Fruit fly (Drosophila melanogaster) whole organism, embryonic: ENCODE data around the gene Z600.

ENCODE experiments used
- Adf1 ChIP-seq: fragments of 200-800 bp; sonication (Bioruptor generic); IDR thresholded peaks from 2 replicates; pipeline ENCODE4 v1.3.6; 2022; ENCODE audit warnings: missing biosample characterization, missing genetic modification characterization
- Atf-2 ChIP-seq: fragments of 200-800 bp; sonication (Bioruptor generic); optimal IDR thresholded peaks from 2 replicates; lab custom pipeline; 2016; ENCODE audit warnings: missing biosample characterization, missing genetic modification characterization
- Blimp-1 ChIP-seq: fragments of 200-800 bp; sonication (Bioruptor generic); optimal IDR thresholded peaks from 3 replicates; lab custom pipeline; 2018; ENCODE audit warnings: missing biosample characterization, missing genetic modification characterization, mild to moderate bottlenecking, moderate library complexity, missing genetic modification reagents
- CG10654 ChIP-seq: fragments of 200-800 bp; sonication (Bioruptor generic); optimal IDR thresholded peaks from 2 replicates; lab custom pipeline; 2016; ENCODE audit warnings: missing biosample characterization, missing genetic modification characterization
- CG12071 ChIP-seq: fragments of 200-800 bp; sonication (Bioruptor generic); optimal IDR thresholded peaks from 3 replicates; lab custom pipeline; 2018; ENCODE audit warnings: missing biosample characterization, mild to moderate bottlenecking, missing genetic modification characterization
- CG12391 ChIP-seq: fragments of 200-800 bp; sonication (Bioruptor generic); optimal IDR thresholded peaks from 3 replicates; lab custom pipeline; 2018; ENCODE audit warnings: missing biosample characterization, mild to moderate bottlenecking, missing genetic modification characterization, moderate library complexity
- CG15479 ChIP-seq: fragments of 200-800 bp; sonication (Bioruptor generic); optimal IDR thresholded peaks from 3 replicates; lab custom pipeline; 2019; ENCODE audit warnings: missing biosample characterization, mild to moderate bottlenecking, missing genetic modification characterization, moderate library complexity
- CG16779 ChIP-seq: fragments of 200-800 bp; sonication (Bioruptor generic); IDR thresholded peaks from 2 replicates; pipeline ENCODE4 v1.3.6; 2022; ENCODE audit warnings: missing biosample characterization, missing genetic modification characterization
- CG17829 ChIP-seq: fragments of 200-800 bp; optimal IDR thresholded peaks from 2 replicates; lab custom pipeline; 2019; ENCODE audit warnings: missing biosample characterization, mild to moderate bottlenecking, missing genetic modification characterization, moderate library complexity
- CG2120 ChIP-seq: fragments of 200-800 bp; sonication (Bioruptor generic); optimal IDR thresholded peaks from 3 replicates; lab custom pipeline; 2016; ENCODE audit warnings: missing biosample characterization, missing genetic modification characterization
- CG2202 ChIP-seq: fragments of 200-800 bp; sonication (Bioruptor generic); optimal IDR thresholded peaks from 2 replicates; lab custom pipeline; 2018; ENCODE audit warnings: missing biosample characterization, mild to moderate bottlenecking, missing genetic modification characterization
- CG3281 ChIP-seq: fragments of 200-800 bp; sonication (Bioruptor generic); optimal IDR thresholded peaks from 3 replicates; lab custom pipeline; 2017; ENCODE audit warnings: missing biosample characterization, mild to moderate bottlenecking, missing genetic modification characterization
- CG4282 ChIP-seq: fragments of 200-800 bp; sonication (Bioruptor generic); optimal IDR thresholded peaks from 2 replicates; lab custom pipeline; 2016; ENCODE audit warnings: missing biosample characterization, missing genetic modification characterization
- CG4820 ChIP-seq: fragments of 200-800 bp; sonication (Bioruptor generic); optimal IDR thresholded peaks from 3 replicates; lab custom pipeline; 2016; ENCODE audit warnings: missing biosample characterization, missing genetic modification characterization
- CG4854 ChIP-seq: fragments of 200-800 bp; sonication (Bioruptor generic); optimal IDR thresholded peaks from 2 replicates; lab custom pipeline; 2016; ENCODE audit warnings: missing biosample characterization, missing genetic modification characterization, inconsistent platforms
- CG6175 ChIP-seq: fragments of 200-800 bp; sonication (Bioruptor generic); IDR thresholded peaks from 3 replicates; pipeline ENCODE4 v1.3.6; 2022; ENCODE audit warnings: missing biosample characterization, missing genetic modification characterization
- CG7271 ChIP-seq: fragments of 200-800 bp; sonication (Bioruptor generic); optimal IDR thresholded peaks from 2 replicates; lab custom pipeline; 2018; ENCODE audit warnings: missing biosample characterization, mild to moderate bottlenecking, missing genetic modification characterization, moderate library complexity
- CG7963 ChIP-seq: fragments of 200-800 bp; sonication (Bioruptor generic); IDR thresholded peaks from 3 replicates; pipeline ENCODE4 v1.3.6; 2022; ENCODE audit warnings: missing biosample characterization, missing genetic modification characterization; ENCODE audit not compliant: partially characterized antibody
- CG7987 ChIP-seq: fragments of 200-800 bp; sonication (Bioruptor generic); optimal IDR thresholded peaks from 2 replicates; lab custom pipeline; 2018; ENCODE audit warnings: missing biosample characterization, mild to moderate bottlenecking, missing genetic modification characterization, moderate library complexity
- CG8924 ChIP-seq: fragments of 200-800 bp; optimal IDR thresholded peaks from 3 replicates; lab custom pipeline; 2019; ENCODE audit warnings: missing biosample characterization, mild to moderate bottlenecking, missing genetic modification characterization, moderate library complexity
- CG9437 ChIP-seq: fragments of 200-800 bp; sonication (Bioruptor generic); optimal IDR thresholded peaks from 2 replicates; lab custom pipeline; 2018; ENCODE audit warnings: missing biosample characterization, mild to moderate bottlenecking, missing genetic modification characterization
- CHES-1-like ChIP-seq: fragments of 200-800 bp; sonication (Bioruptor generic); optimal IDR thresholded peaks from 2 replicates; lab custom pipeline; 2016; ENCODE audit warnings: missing biosample characterization, missing genetic modification characterization
- Max ChIP-seq: fragments of 200-800 bp; sonication (Bioruptor generic); optimal IDR thresholded peaks from 2 replicates; lab custom pipeline; 2016; ENCODE audit warnings: missing biosample characterization, mild to moderate bottlenecking, missing genetic modification characterization
- Scr ChIP-seq: fragments of 200-800 bp; sonication (Bioruptor generic); IDR thresholded peaks from 2 replicates; pipeline ENCODE4 v1.3.6; 2022; ENCODE audit warnings: missing biosample characterization, missing genetic modification characterization; ENCODE audit not compliant: partially characterized antibody
- Six4 ChIP-seq: fragments of 200-800 bp; sonication (Bioruptor generic); optimal IDR thresholded peaks from 2 replicates; lab custom pipeline; 2016; ENCODE audit warnings: missing biosample characterization, missing genetic modification characterization
- Sry-β ChIP-seq: fragments of 200-800 bp; sonication (Bioruptor generic); optimal IDR thresholded peaks from 2 replicates; lab custom pipeline; 2018; ENCODE audit warnings: missing biosample characterization, mild to moderate bottlenecking, missing genetic modification characterization, moderate library complexity
- Xbp1 ChIP-seq: fragments of 200-800 bp; sonication (Bioruptor generic); optimal IDR thresholded peaks from 3 replicates; lab custom pipeline; 2016; ENCODE audit warnings: missing biosample characterization, mild to moderate bottlenecking, missing genetic modification characterization
- ac ChIP-seq: fragments of 200-800 bp; sonication (Bioruptor generic); optimal IDR thresholded peaks from 3 replicates; lab custom pipeline; 2017; ENCODE audit warnings: missing biosample characterization, mild to moderate bottlenecking, missing genetic modification characterization
- al ChIP-seq: fragments of 200-800 bp; sonication (Bioruptor generic); IDR thresholded peaks from 2 replicates; pipeline ENCODE4 v1.3.6; 2022; ENCODE audit warnings: missing biosample characterization, missing genetic modification characterization
- croc ChIP-seq: fragments of 200-800 bp; sonication (Bioruptor generic); conservative IDR thresholded peaks from 3 replicates; pipeline ENCODE4 v1.3.6; 2022; ENCODE audit warnings: missing biosample characterization, missing genetic modification characterization
- danr ChIP-seq: fragments of 200-800 bp; sonication (Bioruptor generic); IDR thresholded peaks from 2 replicates; pipeline ENCODE4 v1.3.6; 2022; ENCODE audit warnings: missing biosample characterization, missing genetic modification characterization
- dmrt99B ChIP-seq: fragments of 200-800 bp; sonication (Bioruptor generic); optimal IDR thresholded peaks from 2 replicates; lab custom pipeline; 2018; ENCODE audit warnings: missing biosample characterization, mild to moderate bottlenecking, missing genetic modification characterization, moderate library complexity
- dpn ChIP-seq, 2 experiments: fragments of 200-800 bp; sonication (Bioruptor generic); optimal IDR thresholded peaks; 3 replicates each; lab custom pipeline; 2016; ENCODE audit warnings: missing biosample characterization in 2 of 2, missing genetic modification characterization in 2 of 2
- ewg ChIP-seq: fragments of 200-800 bp; sonication (Bioruptor generic); optimal IDR thresholded peaks from 3 replicates; lab custom pipeline; 2017; ENCODE audit warnings: mild to moderate bottlenecking, missing biosample characterization, missing genetic modification reagents, missing genetic modification characterization
- eyg ChIP-seq: fragments of 200-800 bp; sonication (Bioruptor generic); optimal IDR thresholded peaks from 3 replicates; lab custom pipeline; 2016; ENCODE audit warnings: missing biosample characterization, missing genetic modification characterization
- gro ChIP-seq: fragments of 200-800 bp; sonication (Bioruptor generic); optimal IDR thresholded peaks from 2 replicates; lab custom pipeline; 2016; ENCODE audit warnings: missing biosample characterization, missing genetic modification characterization
- gsb-n ChIP-seq: fragments of 200-800 bp; sonication (Bioruptor generic); optimal IDR thresholded peaks from 3 replicates; lab custom pipeline; 2018; ENCODE audit warnings: missing biosample characterization, mild to moderate bottlenecking, missing genetic modification characterization
- inv ChIP-seq: fragments of 200-800 bp; sonication (Bioruptor generic); IDR thresholded peaks from 2 replicates; pipeline ENCODE4 v1.3.6; 2022; ENCODE audit warnings: missing biosample characterization, missing genetic modification characterization; ENCODE audit not compliant: partially characterized antibody
- kni ChIP-seq: fragments of 200-800 bp; sonication (Bioruptor generic); optimal IDR thresholded peaks from 3 replicates; lab custom pipeline; 2017; ENCODE audit warnings: mild to moderate bottlenecking, missing biosample characterization, missing genetic modification reagents, missing genetic modification characterization
- lbe ChIP-seq: fragments of 200-800 bp; sonication (Bioruptor generic); optimal IDR thresholded peaks from 2 replicates; lab custom pipeline; 2016; ENCODE audit warnings: missing biosample characterization, mild to moderate bottlenecking, missing genetic modification characterization
- luna ChIP-seq: fragments of 200-800 bp; sonication (Bioruptor generic); optimal IDR thresholded peaks from 2 replicates; lab custom pipeline; 2016; ENCODE audit warnings: missing biosample characterization, missing genetic modification characterization
- mirr ChIP-seq: fragments of 200-800 bp; sonication (Bioruptor generic); optimal IDR thresholded peaks from 3 replicates; lab custom pipeline; 2018; ENCODE audit warnings: missing biosample characterization, mild to moderate bottlenecking, missing genetic modification characterization
- pb ChIP-seq: fragments of 200-800 bp; sonication (Bioruptor generic); optimal IDR thresholded peaks from 3 replicates; lab custom pipeline; 2016; ENCODE audit warnings: missing biosample characterization, missing genetic modification characterization
- phol ChIP-seq: fragments of 200-800 bp; sonication (Bioruptor generic); optimal IDR thresholded peaks from 3 replicates; lab custom pipeline; 2018; ENCODE audit warnings: missing biosample characterization, mild to moderate bottlenecking, missing genetic modification characterization, moderate library complexity
- pita ChIP-seq: fragments of 200-800 bp; sonication (Bioruptor generic); optimal IDR thresholded peaks from 2 replicates; lab custom pipeline; 2017; ENCODE audit warnings: missing biosample characterization, mild to moderate bottlenecking, missing genetic modification characterization
- so ChIP-seq: fragments of 200-800 bp; sonication (Bioruptor generic); IDR thresholded peaks from 3 replicates; pipeline ENCODE4 v1.3.6; 2022; ENCODE audit warnings: missing biosample characterization, missing genetic modification characterization
- trem ChIP-seq: fragments of 200-800 bp; optimal IDR thresholded peaks from 3 replicates; lab custom pipeline; 2019; ENCODE audit warnings: missing biosample characterization, mild to moderate bottlenecking, missing genetic modification characterization, moderate library complexity
- tup ChIP-seq: fragments of 200-800 bp; sonication (Bioruptor generic); optimal IDR thresholded peaks from 2 replicates; lab custom pipeline; 2016; ENCODE audit warnings: missing biosample characterization, mild to moderate bottlenecking, missing genetic modification characterization, moderate library complexity
- tx ChIP-seq: fragments of 200-800 bp; sonication (Bioruptor generic); optimal IDR thresholded peaks from 2 replicates; lab custom pipeline; 2016; ENCODE audit warnings: missing biosample characterization, missing genetic modification characterization
- vnd ChIP-seq: fragments of 200-800 bp; sonication (Bioruptor generic); IDR thresholded peaks from 3 replicates; pipeline ENCODE4 v1.3.6; 2022; ENCODE audit warnings: missing biosample characterization, missing genetic modification characterization; ENCODE audit not compliant: partially characterized antibody

Z600 gene

DNA sequence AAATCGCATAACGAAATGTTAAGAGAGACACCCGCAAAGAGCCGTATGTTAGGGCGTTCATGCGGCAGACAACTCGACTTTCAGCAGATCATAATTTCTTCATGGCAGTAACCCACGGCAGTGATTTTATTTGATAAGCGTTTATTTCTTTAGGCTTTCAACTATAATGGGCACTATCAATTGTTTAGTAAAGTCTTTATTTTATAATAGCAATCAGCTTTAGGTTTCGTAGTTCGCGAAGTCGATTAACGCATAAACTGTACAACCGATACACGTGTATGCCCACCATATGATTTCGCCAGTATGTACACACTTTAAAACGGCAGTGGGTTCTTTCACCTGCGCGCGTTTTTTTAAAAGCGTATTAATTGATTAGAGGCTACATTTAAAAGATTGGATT is 628 bp upstream of the Z600 start, which contains the start of gene CG7841 (continued):
- TF ChIP-seq CG2120 (GFP tag; lab: Kevin White, UChicago) (peak; percentile 98), pb (GFP tag; lab: Kevin White, UChicago) (peak; percentile 95), CG6175 (GFP tag; lab: Robert Waterston, UW) (no peak; the same call in 1 of the 3 replicates), trem (peak; percentile 97), pita (GFP tag; lab: Kevin White, UChicago) (no peak), CG9437 (GFP tag; lab: Kevin White, UChicago) (peak; percentile 90), mirr (GFP tag; lab: Kevin White, UChicago) (peak; percentile 99), Six4 (GFP tag; lab: Kevin White, UChicago) (peak; percentile 97), ewg (GFP tag; lab: Kevin White, UChicago) (peak; percentile 92), croc (GFP tag; lab: Robert Waterston, UW) (peak; percentile 86), CG7963 (GFP tag; lab: Robert Waterston, UW) (no peak), tx (GFP tag; lab: Kevin White, UChicago) (peak; percentile 96), Scr (no peak), dpn (GFP tag; optimal IDR thresholded peaks at IDR 0.05; lab: Kevin White, UChicago) (peak; percentile 96 to 97), CG7271 (peak; percentile 86), inv (GFP tag; lab: Robert Waterston, UW) (no peak), Atf-2 (GFP tag; lab: Kevin White, UChicago) (peak; percentile 94), CG8924 (peak; percentile 99), CG12391 (tag; lab: Kevin White, UChicago) (peak; percentile 99), dmrt99B (tag; lab: Kevin White, UChicago) (peak; percentile 98), lbe (peak; percentile 98), Xbp1 (GFP tag; lab: Kevin White, UChicago) (peak; percentile 97), gro (GFP tag; lab: Kevin White, UChicago) (peak; percentile 99), vnd (GFP tag; lab: Robert Waterston, UW) (no peak), Adf1 (GFP tag; lab: Robert Waterston, UW) (peak; percentile 80), CG17829 (tag; lab: Kevin White, UChicago) (peak; percentile 99), phol (tag; lab: Kevin White, UChicago) (peak; percentile 97), gsb-n (tag; lab: Kevin White, UChicago) (peak; percentile 98), CG4854 (peak; percentile 97), danr (GFP tag; lab: Robert Waterston, UW) (peak; percentile 89), Blimp-1 (GFP tag; lab: Kevin White, UChicago) (peak; percentile 97), CG12071 (GFP tag; lab: Kevin White, UChicago) (peak; percentile 98), CG4282 (GFP tag; lab: Kevin White, UChicago) (peak; percentile 93), CG16779 (GFP tag; lab: Robert Waterston, UW) (peak; percentile 93), eyg (GFP tag; lab: Kevin White, UChicago) (peak; percentile 97), kni (peak; percentile 96), CG4820 (GFP tag; lab: Kevin White, UChicago) (peak; percentile 100), ac (peak; percentile 95), CG15479 (GFP tag; lab: Kevin White, UChicago) (peak; percentile 48), CG3281 (GFP tag; lab: Kevin White, UChicago) (peak; percentile 99), CG10654 (GFP tag; lab: Kevin White, UChicago) (peak; percentile 96), so (GFP tag; lab: Robert Waterston, UW) (peak; percentile 98), Sry-β (peak; percentile 67), Max (GFP tag; lab: Kevin White, UChicago) (peak; percentile 98), CG7987 (GFP tag; lab: Kevin White, UChicago) (peak; percentile 97), CHES-1-like (peak; percentile 96), luna (peak; percentile 84), al (GFP tag; lab: Robert Waterston, UW) (peak; percentile 88), tup (peak; percentile 96), CG2202 (peak; percentile 99)
